Fruit fly (Drosophila melanogaster): Measurements from ENCODE around the gene dati.
A peak's percentile ranks its signal among the peaks of the same experiment; 100 is the strongest.

Gene dati

DNA sequence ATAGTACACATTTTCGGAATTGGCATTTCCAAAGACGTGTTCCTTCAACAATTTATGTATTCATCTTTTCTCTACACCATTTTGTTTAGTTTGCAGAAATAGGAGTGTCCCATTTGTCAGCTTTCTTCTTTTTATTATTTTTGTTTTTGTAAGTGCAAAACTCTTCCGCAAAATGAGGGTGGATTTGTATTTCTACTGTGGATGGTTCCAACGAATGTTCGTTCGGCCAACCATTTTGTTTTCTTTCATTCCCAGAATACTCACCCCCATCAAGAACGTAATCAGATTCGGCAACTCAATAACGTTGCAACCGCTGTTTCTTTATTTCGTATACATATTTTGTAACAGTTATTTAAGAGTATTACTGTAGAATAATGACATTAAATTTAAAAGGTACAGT, 32.9 kb upstream of the dati start:
- TF ChIP-seq sage (GFP tag; optimal IDR thresholded peaks at IDR 0.05) (no peak), h (GFP tag; optimal IDR thresholded peaks at IDR 0.05) (no peak), Abd-B (GFP tag; optimal IDR thresholded peaks at IDR 0.05) (no peak), usp (GFP tag; optimal IDR thresholded peaks at IDR 0.05) (no peak), dmrt93B (GFP tag; optimal IDR thresholded peaks at IDR 0.05) (no peak), Dif (GFP tag; optimal IDR thresholded peaks at IDR 0.05; ENCODE audit: partially characterized antibody) (no peak), CG9705 (GFP tag; optimal IDR thresholded peaks at IDR 0.05) (no peak), tai (GFP tag; optimal IDR thresholded peaks at IDR 0.05) (no peak), Hr83 (GFP tag; optimal IDR thresholded peaks at IDR 0.05; ENCODE audit: poor library complexity, severe bottlenecking) (no peak), Myc (optimal IDR thresholded peaks at IDR 0.05) (no peak), N (GFP tag; optimal IDR thresholded peaks at IDR 0.05) (no peak), HLH106 (tag; optimal IDR thresholded peaks at IDR 0.05) (no peak), fru (GFP tag; optimal IDR thresholded peaks at IDR 0.05) (no peak)

DNA sequence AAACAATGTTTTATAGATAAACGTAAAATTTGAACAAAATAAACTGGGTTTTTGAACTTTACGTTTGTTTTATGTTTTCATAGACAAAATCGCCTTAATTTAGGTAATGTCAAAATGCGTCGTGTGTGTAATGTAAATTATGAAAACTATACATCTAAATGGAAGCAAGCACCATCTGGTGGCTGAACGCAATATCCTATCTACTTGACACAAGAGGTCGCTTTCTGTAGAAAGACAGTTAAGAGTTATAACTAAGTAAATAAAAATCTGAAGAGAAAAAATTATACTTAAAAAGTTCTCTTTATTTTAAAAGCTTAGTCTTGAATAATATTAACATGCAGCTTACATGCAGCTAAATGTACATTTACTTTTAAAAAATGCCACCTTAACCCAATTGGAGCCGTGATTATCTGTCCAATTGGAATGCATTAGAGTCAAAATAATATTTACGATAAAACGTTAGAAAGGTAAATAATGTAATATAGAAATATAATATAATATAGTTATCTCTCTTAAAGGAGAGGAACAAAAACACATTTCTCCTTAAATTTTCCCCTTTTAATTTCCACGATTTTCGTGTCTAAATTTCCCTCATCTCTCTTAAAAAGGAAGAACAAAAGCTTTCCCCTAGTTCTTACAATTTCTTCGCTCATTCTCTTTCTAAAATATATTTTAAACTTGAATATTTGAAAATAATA, 29.4 kb upstream of the dati start:
- peak; percentile 58 for TF ChIP-seq brk (GFP tag; optimal IDR thresholded peaks at IDR 0.05)
- TF ChIP-seq rgr (GFP tag; optimal IDR thresholded peaks at IDR 0.05) = peak; percentile 80
- TF ChIP-seq CrebA (GFP tag; optimal IDR thresholded peaks at IDR 0.05; ENCODE audit: borderline replicate concordance) = peak; percentile 27
- peak; percentile 72 for TF ChIP-seq h (GFP tag; optimal IDR thresholded peaks at IDR 0.05)
- peak; percentile 73 for TF ChIP-seq OdsH (GFP tag; optimal IDR thresholded peaks at IDR 0.05)
- TF ChIP-seq woc (GFP tag; optimal IDR thresholded peaks at IDR 0.05) = no peak
- TF ChIP-seq Abd-B (GFP tag; optimal IDR thresholded peaks at IDR 0.05) = no peak
- peak; percentile 49 for TF ChIP-seq GATAd (GFP tag; optimal IDR thresholded peaks at IDR 0.05)
- peak; percentile 50 for TF ChIP-seq sage (GFP tag; optimal IDR thresholded peaks at IDR 0.05)
- TF ChIP-seq Dfd (GFP tag; optimal IDR thresholded peaks at IDR 0.05) = no peak
- TF ChIP-seq dmrt93B (GFP tag; optimal IDR thresholded peaks at IDR 0.05) = peak; percentile 54
- no peak for TF ChIP-seq pan (optimal IDR thresholded peaks at IDR 0.05)
- TF ChIP-seq sv (GFP tag; optimal IDR thresholded peaks at IDR 0.05) = peak; percentile 80
- no peak for TF ChIP-seq jim (GFP tag; optimal IDR thresholded peaks at IDR 0.05)
- peak; percentile 61 for TF ChIP-seq ey (GFP tag; optimal IDR thresholded peaks at IDR 0.05)
- no peak for TF ChIP-seq usp (GFP tag; optimal IDR thresholded peaks at IDR 0.05)
- peak; percentile 26 for TF ChIP-seq Mio (GFP tag; optimal IDR thresholded peaks at IDR 0.05)
- TF ChIP-seq psq (GFP tag; optimal IDR thresholded peaks at IDR 0.05) = peak; percentile 60
- peak; percentile 82 for TF ChIP-seq Hr83 (GFP tag; optimal IDR thresholded peaks at IDR 0.05; ENCODE audit: poor library complexity, severe bottlenecking)
- TF ChIP-seq HLH106 (tag; optimal IDR thresholded peaks at IDR 0.05) = peak; percentile 70
- peak; percentile 54 for TF ChIP-seq CG9705 (GFP tag; optimal IDR thresholded peaks at IDR 0.05)
- TF ChIP-seq lola (GFP tag; optimal IDR thresholded peaks at IDR 0.05) = no peak
- TF ChIP-seq tai (GFP tag; optimal IDR thresholded peaks at IDR 0.05) = peak; percentile 80
- peak; percentile 14 for TF ChIP-seq dsf (GFP tag; optimal IDR thresholded peaks at IDR 0.05; ENCODE audit: borderline replicate concordance)
- TF ChIP-seq CG32264 (GFP tag; optimal IDR thresholded peaks at IDR 0.05) = peak; percentile 13
- TF ChIP-seq Vsx2 (GFP tag; optimal IDR thresholded peaks at IDR 0.05; ENCODE audit: partially characterized antibody) = no peak
- TF ChIP-seq foxo (GFP tag; optimal IDR thresholded peaks at IDR 0.05) = peak in 1 of 2 experiments; percentile 81
- TF ChIP-seq Hr78 (GFP tag; optimal IDR thresholded peaks at IDR 0.05) = no peak
- no peak for TF ChIP-seq Rel (GFP tag; optimal IDR thresholded peaks at IDR 0.05)
- no peak for TF ChIP-seq Rel (tag; optimal IDR thresholded peaks at IDR 0.05)
- TF ChIP-seq Dif (GFP tag; optimal IDR thresholded peaks at IDR 0.05; ENCODE audit: partially characterized antibody) = no peak
- peak; percentile 76 for TF ChIP-seq Hnf4 (GFP tag; optimal IDR thresholded peaks at IDR 0.05)
- TF ChIP-seq Sp1 (GFP tag; optimal IDR thresholded peaks at IDR 0.05) = no peak
- TF ChIP-seq fru (GFP tag; optimal IDR thresholded peaks at IDR 0.05) = peak; percentile 86
- TF ChIP-seq Jra (GFP tag; optimal IDR thresholded peaks at IDR 0.05) = peak; percentile 55
- TF ChIP-seq N (GFP tag; optimal IDR thresholded peaks at IDR 0.05) = no peak
- no peak for TF ChIP-seq Myc (optimal IDR thresholded peaks at IDR 0.05)
- TF ChIP-seq dl (GFP tag; optimal IDR thresholded peaks at IDR 0.05; ENCODE audit: insufficient read depth in 1 of 2, partially characterized antibody in 2 of 2) = no peak
- no peak for TF ChIP-seq br (GFP tag; optimal IDR thresholded peaks at IDR 0.05)
